Fruit fly (Drosophila melanogaster) whole organism, prepupa: ENCODE results near the gene CG33630.

Experiments used
- Blimp-1 ChIP-seq: fragments of 200-800 bp; sonication (Bioruptor generic); optimal IDR thresholded peaks from 3 replicates; lab custom pipeline; 2017; ENCODE audit warnings: missing biosample characterization, missing genetic modification characterization, mild to moderate bottlenecking, moderate library complexity, missing genetic modification reagents
- CG10669 ChIP-seq: fragments of 200-800 bp; sonication (Bioruptor generic); optimal IDR thresholded peaks from 3 replicates; lab custom pipeline; 2018; ENCODE audit warnings: missing biosample characterization, mild to moderate bottlenecking, missing genetic modification characterization, moderate library complexity
- CG11762 ChIP-seq: fragments of 200-800 bp; sonication (Bioruptor generic); optimal IDR thresholded peaks from 3 replicates; lab custom pipeline; 2016; ENCODE audit warnings: missing biosample characterization, missing genetic modification characterization; ENCODE audit not compliant: insufficient read depth
- CG1621 ChIP-seq: fragments of 200-800 bp; sonication (Bioruptor generic); optimal IDR thresholded peaks from 3 replicates; lab custom pipeline; 2018; ENCODE audit warnings: missing biosample characterization, mild to moderate bottlenecking, missing genetic modification characterization
- CG16779 ChIP-seq: fragments of 200-800 bp; sonication (Bioruptor generic); optimal IDR thresholded peaks from 3 replicates; lab custom pipeline; 2017; ENCODE audit warnings: missing biosample characterization, mild to moderate bottlenecking, missing genetic modification characterization
- CG31627 ChIP-seq: fragments of 200-800 bp; sonication (Bioruptor generic); optimal IDR thresholded peaks from 3 replicates; lab custom pipeline; 2016; ENCODE audit warnings: missing biosample characterization, missing genetic modification characterization
- CG32006 ChIP-seq: fragments of 200-800 bp; sonication (Bioruptor generic); optimal IDR thresholded peaks from 3 replicates; lab custom pipeline; 2017; ENCODE audit warnings: missing biosample characterization, mild to moderate bottlenecking, missing genetic modification characterization
- CG34406 ChIP-seq: fragments of 200-800 bp; sonication (Bioruptor generic); optimal IDR thresholded peaks from 3 replicates; lab custom pipeline; 2016; ENCODE audit warnings: missing biosample characterization, missing genetic modification characterization
- CG3919 ChIP-seq: fragments of 200-800 bp; sonication (Bioruptor generic); optimal IDR thresholded peaks from 3 replicates; lab custom pipeline; 2016; ENCODE audit warnings: missing biosample characterization, missing genetic modification characterization
- CG4318 ChIP-seq: fragments of 200-800 bp; sonication (Bioruptor generic); optimal IDR thresholded peaks from 3 replicates; lab custom pipeline; 2017; ENCODE audit warnings: missing biosample characterization, mild to moderate bottlenecking, missing genetic modification characterization
- CG6163 ChIP-seq: fragments of 200-800 bp; sonication (Bioruptor generic); IDR thresholded peaks from 3 replicates; pipeline ENCODE4 v1.3.6; 2022; ENCODE audit warnings: missing biosample characterization, missing genetic modification characterization
- CG6276 ChIP-seq: fragments of 200-800 bp; sonication (Bioruptor generic); optimal IDR thresholded peaks from 2 replicates; lab custom pipeline; 2017; ENCODE audit warnings: missing biosample characterization, mild to moderate bottlenecking, missing genetic modification characterization
- CG6792 ChIP-seq: fragments of 200-800 bp; sonication (Bioruptor generic); optimal IDR thresholded peaks from 3 replicates; lab custom pipeline; 2016; ENCODE audit warnings: missing biosample characterization, missing genetic modification characterization
- CG6854 ChIP-seq: fragments of 200-800 bp; sonication (Bioruptor generic); optimal IDR thresholded peaks from 2 replicates; lab custom pipeline; 2017; ENCODE audit warnings: missing biosample characterization, mild to moderate bottlenecking, missing genetic modification characterization
- CG7368 ChIP-seq: fragments of 200-800 bp; sonication (Bioruptor generic); optimal IDR thresholded peaks from 3 replicates; lab custom pipeline; 2016; ENCODE audit warnings: missing biosample characterization, missing genetic modification characterization
- CG8119 ChIP-seq: fragments of 200-800 bp; sonication (Bioruptor generic); IDR thresholded peaks from 3 replicates; pipeline ENCODE4 v1.3.6; 2022; ENCODE audit warnings: missing biosample characterization, missing genetic modification characterization
- CG8632 ChIP-seq: fragments of 200-800 bp; sonication (Bioruptor generic); optimal IDR thresholded peaks from 3 replicates; lab custom pipeline; 2016; ENCODE audit warnings: missing biosample characterization, missing genetic modification characterization
- Eip75B ChIP-seq: fragments of 200-800 bp; sonication (Bioruptor generic); optimal IDR thresholded peaks from 3 replicates; lab custom pipeline; 2016; ENCODE audit warnings: missing biosample characterization, missing genetic modification characterization
- Eip93F ChIP-seq: fragments of 200-800 bp; sonication (Bioruptor generic); optimal IDR thresholded peaks from 2 replicates; lab custom pipeline; 2016; ENCODE audit warnings: missing biosample characterization, mild to moderate bottlenecking, missing genetic modification characterization
- Ets21C ChIP-seq: fragments of 200-800 bp; sonication (Bioruptor generic); optimal IDR thresholded peaks from 3 replicates; lab custom pipeline; 2016; ENCODE audit warnings: missing biosample characterization, missing genetic modification characterization
- Ets96B ChIP-seq: fragments of 200-800 bp; optimal IDR thresholded peaks from 2 replicates; lab custom pipeline; 2019; ENCODE audit warnings: missing biosample characterization, mild to moderate bottlenecking, missing genetic modification characterization, moderate library complexity
- Gug ChIP-seq: fragments of 200-800 bp; sonication (Bioruptor generic); IDR thresholded peaks from 2 replicates; pipeline ENCODE4 v1.3.6; 2022; ENCODE audit warnings: missing biosample characterization, missing genetic modification characterization
- Lpt ChIP-seq: fragments of 200-800 bp; sonication (Bioruptor generic); optimal IDR thresholded peaks from 3 replicates; lab custom pipeline; 2016; ENCODE audit warnings: missing biosample characterization, missing genetic modification characterization
- Met ChIP-seq: fragments of 200-800 bp; sonication (Bioruptor generic); optimal IDR thresholded peaks from 3 replicates; lab custom pipeline; 2016; ENCODE audit warnings: missing biosample characterization, missing genetic modification characterization
- Smox ChIP-seq: fragments of 200-800 bp; sonication (Bioruptor generic); optimal IDR thresholded peaks from 3 replicates; lab custom pipeline; 2016; ENCODE audit warnings: missing biosample characterization, missing genetic modification characterization
- Sox102F ChIP-seq: fragments of 200-800 bp; sonication (Bioruptor generic); optimal IDR thresholded peaks from 2 replicates; lab custom pipeline; 2016; ENCODE audit warnings: missing biosample characterization, mild to moderate bottlenecking, missing genetic modification characterization
- Sox14 ChIP-seq: fragments of 200-800 bp; sonication (Bioruptor generic); optimal IDR thresholded peaks from 3 replicates; lab custom pipeline; 2016; ENCODE audit warnings: missing biosample characterization, missing genetic modification characterization
- dac ChIP-seq: fragments of 200-800 bp; sonication (Bioruptor generic); optimal IDR thresholded peaks from 2 replicates; lab custom pipeline; 2017; ENCODE audit warnings: missing biosample characterization, mild to moderate bottlenecking, missing genetic modification characterization
- dsx ChIP-seq: fragments of 200-800 bp; optimal IDR thresholded peaks from 3 replicates; lab custom pipeline; 2019; ENCODE audit warnings: missing biosample characterization, mild to moderate bottlenecking, missing genetic modification characterization, moderate library complexity; ENCODE audit not compliant: poor library complexity, severe bottlenecking
- eg ChIP-seq: fragments of 200-800 bp; sonication (Bioruptor generic); IDR thresholded peaks from 3 replicates; pipeline ENCODE4 v1.3.6; 2022; ENCODE audit warnings: missing biosample characterization, missing genetic modification characterization
- esn ChIP-seq: fragments of 200-800 bp; sonication (Bioruptor generic); optimal IDR thresholded peaks from 2 replicates; lab custom pipeline; 2016; ENCODE audit warnings: missing biosample characterization, mild to moderate bottlenecking, missing genetic modification characterization, moderate library complexity
- fd59A ChIP-seq: fragments of 200-800 bp; sonication (Bioruptor generic); optimal IDR thresholded peaks from 2 replicates; lab custom pipeline; 2017; ENCODE audit warnings: missing biosample characterization, mild to moderate bottlenecking, missing genetic modification characterization, missing genetic modification reagents
- fkh ChIP-seq: fragments of 200-800 bp; sonication (Bioruptor generic); optimal IDR thresholded peaks from 3 replicates; lab custom pipeline; 2017; ENCODE audit warnings: missing biosample characterization, mild to moderate bottlenecking, missing genetic modification characterization, moderate library complexity
- spab ChIP-seq: fragments of 200-800 bp; sonication (Bioruptor generic); optimal IDR thresholded peaks from 2 replicates; lab custom pipeline; 2017; ENCODE audit warnings: missing biosample characterization, mild to moderate bottlenecking, missing genetic modification characterization, missing genetic modification reagents
- ss ChIP-seq, 2 experiments: fragments of 200-800 bp; sonication (Bioruptor generic); optimal IDR thresholded peaks; 2 replicates in 1 of 2; 3 replicates in 1 of 2; lab custom pipeline; 2017 to 2018; ENCODE audit warnings: mild to moderate bottlenecking in 2 of 2, missing biosample characterization in 2 of 2, missing genetic modification characterization in 2 of 2, moderate library complexity in 1 of 2
- svp ChIP-seq: fragments of 200-800 bp; sonication (Bioruptor generic); peaks from one replicate; lab custom pipeline; 2016; ENCODE audit warnings: missing biosample characterization, missing genetic modification characterization

Gene CG33630

DNA sequence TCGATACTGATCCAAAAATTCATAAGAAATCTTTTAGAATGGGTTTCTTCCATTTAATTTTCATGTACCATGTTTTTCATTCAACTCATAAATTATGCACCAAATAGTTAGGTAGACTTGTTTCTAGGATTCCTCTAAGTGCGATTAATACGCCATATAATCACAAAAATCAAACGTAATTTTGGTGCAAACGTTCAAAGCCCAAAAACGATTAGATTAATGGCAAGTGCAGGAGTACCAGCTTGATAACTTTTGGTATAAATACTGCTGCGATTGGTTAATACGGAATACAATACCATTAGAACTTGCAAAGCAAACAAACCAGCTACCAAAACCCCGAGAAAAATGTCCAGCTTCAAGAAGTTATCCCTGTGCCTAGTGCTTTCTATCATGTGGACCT lies 2.5 kb upstream of the CG33630 start, which contains the start of gene Npc2c:
Gene Npc2c, plus strand, starts transcription at position 301 of the 400 bp plus-strand sequence.
- TF ChIP-seq CG6163 (GFP tag; lab: Robert Waterston, UW) (no peak), CG32006 (GFP tag; lab: Kevin White, UChicago) (no peak), CG10669 (GFP tag; lab: Kevin White, UChicago) (no peak), Smox (no peak), Eip93F (no peak), dac (GFP tag; lab: Kevin White, UChicago) (no peak), Eip75B (no peak), fkh (no peak), esn (GFP tag; lab: Kevin White, UChicago) (no peak), spab (GFP tag; lab: Kevin White, UChicago) (no peak), fd59A (GFP tag; lab: Kevin White, UChicago) (no peak), Met (GFP tag; lab: Kevin White, UChicago) (no peak)

DNA sequence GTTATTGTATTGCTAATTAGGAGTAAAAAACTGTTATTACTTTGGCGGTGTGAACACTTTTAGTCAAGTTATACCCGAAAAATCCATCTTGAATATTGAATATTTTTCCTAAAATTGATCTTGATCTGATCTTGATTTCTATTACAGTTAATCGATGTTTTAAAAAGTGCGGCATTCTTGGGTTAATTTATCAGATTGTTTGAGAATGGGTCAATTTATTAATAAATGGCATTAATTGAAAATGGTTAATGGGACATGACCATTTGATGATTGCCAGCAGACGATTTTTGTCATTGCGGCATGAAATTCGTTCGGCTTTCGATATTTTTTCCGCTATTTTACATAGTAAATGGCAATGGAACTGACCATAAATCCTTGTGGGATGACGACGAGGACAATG lies 1.3 kb downstream of the CG33630 start, which contains the start of gene CG33631:
Gene CG33631, plus strand, starts transcription at position 301 of the 400 bp plus-strand sequence.
- TF ChIP-seq CG34406 (no peak), CG4318 (GFP tag; lab: Kevin White, UChicago) (no peak), CG6854 (GFP tag; lab: Kevin White, UChicago) (no peak), CG31627 (GFP tag; lab: Kevin White, UChicago) (no peak), CG6163 (GFP tag; lab: Robert Waterston, UW) (no peak)

DNA sequence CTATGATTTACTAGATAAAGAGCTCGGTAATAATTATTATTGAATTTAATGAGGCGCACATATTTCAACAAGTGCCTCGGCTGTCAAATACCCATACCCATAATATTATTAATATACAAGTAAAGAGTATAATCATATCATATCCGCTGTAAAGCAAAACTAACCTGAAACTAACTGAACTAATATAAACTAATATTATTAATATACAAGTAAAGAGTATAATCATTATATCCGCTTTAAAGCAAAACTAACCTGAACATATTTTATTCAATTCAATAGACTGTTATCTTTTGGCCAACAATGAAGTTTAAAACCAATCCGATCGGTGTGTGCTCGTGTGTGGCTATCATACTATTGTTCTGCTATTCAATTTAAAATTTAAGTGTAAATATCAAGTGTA lies 4.0 kb downstream of the CG33630 start, which contains the start of gene CG33783:
Gene CG33783, plus strand, starts transcription at position 301 of the 400 bp plus-strand sequence.
- no peak for TF ChIP-seq Sox102F (GFP tag; lab: Kevin White, UChicago)
- TF ChIP-seq CG7368 = no peak
- TF ChIP-seq svp (GFP tag; lab: Kevin White, UChicago) = no peak
- TF ChIP-seq CG8632 = no peak
- TF ChIP-seq CG6792 (GFP tag; lab: Kevin White, UChicago) = no peak
- TF ChIP-seq Ets96B = no peak
- TF ChIP-seq CG3919 (GFP tag; lab: Kevin White, UChicago) = no peak
- TF ChIP-seq Smox = no peak
- no peak for TF ChIP-seq Gug (GFP tag; lab: Robert Waterston, UW)
- TF ChIP-seq CG16779 (tag; lab: Kevin White, UChicago) = no peak
- TF ChIP-seq Blimp-1 (GFP tag; lab: Kevin White, UChicago) = no peak
- TF ChIP-seq CG1621 (tag; lab: Kevin White, UChicago) = no peak
- no peak for TF ChIP-seq dac (GFP tag; lab: Kevin White, UChicago)
- TF ChIP-seq Ets21C (GFP tag; lab: Kevin White, UChicago) = no peak
- TF ChIP-seq spab (GFP tag; lab: Kevin White, UChicago) = no peak
- no peak for TF ChIP-seq eg (GFP tag; lab: Robert Waterston, UW)
- no peak for TF ChIP-seq Sox14 (GFP tag; lab: Kevin White, UChicago)
- TF ChIP-seq esn (GFP tag; lab: Kevin White, UChicago) = no peak
- TF ChIP-seq CG31627 (GFP tag; lab: Kevin White, UChicago) = no peak
- TF ChIP-seq CG6276 (GFP tag; lab: Kevin White, UChicago) = no peak

DNA sequence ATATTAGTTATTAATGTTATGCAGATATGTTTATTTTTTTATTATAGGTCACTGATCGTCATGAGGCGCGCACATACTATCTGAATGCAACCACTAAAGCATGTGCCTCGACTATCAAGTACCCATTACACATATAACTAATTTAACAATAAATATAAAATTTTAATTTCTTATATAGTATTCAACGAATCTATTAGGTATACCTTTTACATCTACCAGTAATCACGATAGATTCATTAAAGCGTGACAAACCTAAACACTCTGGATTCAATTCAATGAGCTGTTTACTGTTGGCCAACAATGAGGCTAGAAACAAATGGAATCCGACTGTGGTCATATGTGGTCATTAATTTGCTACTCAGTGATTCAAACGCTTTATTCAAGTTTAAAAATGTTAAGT lies 5.2 kb downstream of the CG33630 start, which contains the start of gene CG33784:
Gene CG33784, plus strand, starts transcription at position 301 of the 400 bp plus-strand sequence.
- TF ChIP-seq eg (GFP tag; lab: Robert Waterston, UW) (no peak), CG6854 (GFP tag; lab: Kevin White, UChicago) (no peak), CG6792 (GFP tag; lab: Kevin White, UChicago) (no peak), CG8119 (no peak), Lpt (GFP tag; lab: Kevin White, UChicago) (no peak), CG11762 (GFP tag; lab: Kevin White, UChicago) (no peak), ss (GFP tag; optimal IDR thresholded peaks at IDR 0.05; lab: Kevin White, UChicago) (no peak), dsx (GFP tag; lab: Kevin White, UChicago) (no peak), Ets96B (no peak)
